Fruit fly (Drosophila melanogaster) whole organism, embryonic: ENCODE data around the gene Dr.

Experiments used
- Antp ChIP-seq: fragments of 200-800 bp; sonication (Bioruptor generic); optimal IDR thresholded peaks from 3 replicates; lab custom pipeline; 2016; ENCODE audit warnings: missing biosample characterization, missing genetic modification characterization
- Awh ChIP-seq: fragments of 200-800 bp; sonication (Bioruptor generic); IDR thresholded peaks from 2 replicates; pipeline ENCODE4, ENCODE4 v1.3.6; 2022; ENCODE audit warnings: missing biosample characterization, missing genetic modification characterization
- Bteb2 ChIP-seq: fragments of 200-800 bp; sonication (Bioruptor generic); optimal IDR thresholded peaks from 2 replicates; lab custom pipeline; 2016; ENCODE audit warnings: missing biosample characterization, missing genetic modification characterization
- CG11093 ChIP-seq: fragments of 200-800 bp; sonication (Bioruptor generic); IDR thresholded peaks from 3 replicates; pipeline ENCODE4 v1.3.6; 2022; ENCODE audit warnings: missing biosample characterization, missing genetic modification characterization
- CG11695 ChIP-seq: fragments of 200-800 bp; sonication (Bioruptor generic); IDR thresholded peaks from 3 replicates; pipeline ENCODE4 v1.3.6; 2022; ENCODE audit warnings: missing biosample characterization, missing genetic modification characterization
- CG14965 ChIP-seq: fragments of 200-800 bp; sonication (Bioruptor generic); optimal IDR thresholded peaks from 2 replicates; lab custom pipeline; 2016; ENCODE audit warnings: missing biosample characterization, missing genetic modification characterization, borderline replicate concordance
- CG15601 ChIP-seq: fragments of 200-800 bp; sonication (Bioruptor generic); optimal IDR thresholded peaks from 3 replicates; lab custom pipeline; 2019; ENCODE audit warnings: missing biosample characterization, mild to moderate bottlenecking, missing genetic modification characterization, moderate library complexity
- CG17612 ChIP-seq: fragments of 200-800 bp; sonication (Bioruptor generic); IDR thresholded peaks from 2 replicates; pipeline ENCODE4 v1.3.6; 2022; ENCODE audit warnings: missing biosample characterization, missing genetic modification characterization
- CG18011 ChIP-seq: fragments of 200-800 bp; sonication (Bioruptor generic); optimal IDR thresholded peaks from 2 replicates; lab custom pipeline; 2017; ENCODE audit warnings: missing biosample characterization, missing genetic modification characterization, mild to moderate bottlenecking, moderate library complexity, missing genotype
- CG18262 ChIP-seq: fragments of 200-800 bp; optimal IDR thresholded peaks from 3 replicates; lab custom pipeline; 2019; ENCODE audit warnings: missing biosample characterization, mild to moderate bottlenecking, missing genetic modification characterization, moderate library complexity
- CG18764 ChIP-seq: fragments of 200-800 bp; sonication (Bioruptor generic); optimal IDR thresholded peaks from 3 replicates; lab custom pipeline; 2016; ENCODE audit warnings: missing biosample characterization, missing genetic modification characterization
- CG2116 ChIP-seq: fragments of 200-800 bp; sonication (Bioruptor generic); optimal IDR thresholded peaks from 3 replicates; lab custom pipeline; 2018; ENCODE audit warnings: missing biosample characterization, mild to moderate bottlenecking, missing genetic modification characterization
- CG2678 ChIP-seq: fragments of 200-800 bp; sonication (Bioruptor generic); optimal IDR thresholded peaks from 3 replicates; lab custom pipeline; 2019; ENCODE audit warnings: missing biosample characterization, mild to moderate bottlenecking, missing genetic modification characterization, moderate library complexity
- CG2875 ChIP-seq: fragments of 200-800 bp; sonication (Bioruptor generic); optimal IDR thresholded peaks from 2 replicates; lab custom pipeline; 2017; ENCODE audit warnings: missing biosample characterization, mild to moderate bottlenecking, missing genetic modification characterization, missing genetic modification reagents
- CG42726 ChIP-seq: fragments of 200-800 bp; sonication (Bioruptor generic); IDR thresholded peaks from 2 replicates; pipeline ENCODE4 v1.3.6; 2022; ENCODE audit warnings: missing biosample characterization, missing genetic modification characterization; ENCODE audit not compliant: partially characterized antibody
- CG4404 ChIP-seq: fragments of 200-800 bp; sonication (Bioruptor generic); IDR thresholded peaks from 2 replicates; pipeline ENCODE4 v1.3.6; 2022; ENCODE audit warnings: missing biosample characterization, missing genetic modification characterization
- CG5953 ChIP-seq: fragments of 200-800 bp; sonication (Bioruptor generic); IDR thresholded peaks from 2 replicates; pipeline ENCODE4 v1.3.6; 2022; ENCODE audit warnings: missing biosample characterization, missing genetic modification characterization
- CG6654 ChIP-seq: fragments of 200-800 bp; sonication (Bioruptor generic); optimal IDR thresholded peaks from 2 replicates; lab custom pipeline; 2017; ENCODE audit warnings: missing biosample characterization, mild to moderate bottlenecking, missing genetic modification characterization
- CG8089 ChIP-seq: fragments of 200-800 bp; sonication (Bioruptor generic); optimal IDR thresholded peaks from 3 replicates; lab custom pipeline; 2016; ENCODE audit warnings: missing biosample characterization, missing genetic modification characterization
- CG9817 ChIP-seq: fragments of 200-800 bp; sonication (Bioruptor generic); optimal IDR thresholded peaks from 2 replicates; lab custom pipeline; 2018; ENCODE audit warnings: missing biosample characterization, mild to moderate bottlenecking, missing genetic modification characterization, moderate library complexity
- CrebB ChIP-seq: fragments of 200-800 bp; sonication (Bioruptor generic); optimal IDR thresholded peaks from 3 replicates; lab custom pipeline; 2018; ENCODE audit warnings: missing biosample characterization, mild to moderate bottlenecking, missing genetic modification characterization
- ERR ChIP-seq: fragments of 200-800 bp; sonication (Bioruptor generic); optimal IDR thresholded peaks from 2 replicates; lab custom pipeline; 2016; ENCODE audit warnings: missing biosample characterization, missing genetic modification characterization
- HLH54F ChIP-seq: fragments of 200-800 bp; sonication (Bioruptor generic); optimal IDR thresholded peaks from 3 replicates; lab custom pipeline; 2016; ENCODE audit warnings: missing biosample characterization, missing genetic modification characterization
- HmgZ ChIP-seq: fragments of 200-800 bp; sonication (Bioruptor generic); optimal IDR thresholded peaks from 2 replicates; lab custom pipeline; 2018; ENCODE audit warnings: missing biosample characterization, mild to moderate bottlenecking, missing genetic modification characterization
- Hmx ChIP-seq: fragments of 200-800 bp; sonication (Bioruptor generic); optimal IDR thresholded peaks from 2 replicates; lab custom pipeline; 2016; ENCODE audit warnings: missing biosample characterization, missing genetic modification characterization
- Hr3 ChIP-seq: fragments of 200-800 bp; sonication (Bioruptor generic); optimal IDR thresholded peaks from 3 replicates; lab custom pipeline; 2016; ENCODE audit warnings: missing biosample characterization, missing genetic modification characterization
- Hr39 ChIP-seq: fragments of >200 bp; optimal IDR thresholded peaks from 2 replicates; lab custom pipeline; 2017
- Hsf ChIP-seq: fragments of 200-800 bp; sonication (Bioruptor generic); optimal IDR thresholded peaks from 3 replicates; lab custom pipeline; 2016; ENCODE audit warnings: missing biosample characterization, missing genetic modification characterization
- NK7.1 ChIP-seq: fragments of 200-800 bp; sonication (Bioruptor generic); optimal IDR thresholded peaks from 3 replicates; lab custom pipeline; 2016; ENCODE audit warnings: missing biosample characterization, missing genetic modification characterization
- Scr ChIP-seq: fragments of 200-800 bp; sonication (Bioruptor generic); IDR thresholded peaks from 2 replicates; pipeline ENCODE4 v1.3.6; 2022; ENCODE audit warnings: missing biosample characterization, missing genetic modification characterization; ENCODE audit not compliant: partially characterized antibody
- Vsx1 ChIP-seq: fragments of 200-800 bp; sonication (Bioruptor generic); optimal IDR thresholded peaks from 2 replicates; lab custom pipeline; 2017; ENCODE audit warnings: missing biosample characterization, mild to moderate bottlenecking, missing genetic modification characterization, missing genetic modification reagents
- aop ChIP-seq: fragments of 200-800 bp; sonication (Bioruptor generic); IDR thresholded peaks from 2 replicates; pipeline ENCODE4 v1.3.6; 2022; ENCODE audit warnings: missing biosample characterization, missing genetic modification characterization
- ap ChIP-seq: fragments of 200-800 bp; sonication (Bioruptor generic); IDR thresholded peaks from 2 replicates; pipeline ENCODE4 v1.3.6; 2022; ENCODE audit warnings: missing biosample characterization, missing genetic modification characterization
- caup ChIP-seq: fragments of 200-800 bp; sonication (Bioruptor generic); optimal IDR thresholded peaks from 3 replicates; lab custom pipeline; 2017; ENCODE audit warnings: missing biosample characterization, mild to moderate bottlenecking, missing genetic modification characterization, moderate library complexity; ENCODE audit not compliant: severe bottlenecking
- chif ChIP-seq, 2 experiments: fragments of 200-800 bp; sonication (Bioruptor generic); optimal IDR thresholded peaks; 3 replicates each; lab custom pipeline; 2016; ENCODE audit warnings: missing biosample characterization in 2 of 2, missing genetic modification characterization in 2 of 2
- en ChIP-seq: fragments of 200-800 bp; sonication (Bioruptor generic); optimal IDR thresholded peaks from 2 replicates; lab custom pipeline; 2016; ENCODE audit warnings: missing biosample characterization, missing genetic modification characterization
- fd102C ChIP-seq: fragments of 200-800 bp; sonication (Bioruptor generic); optimal IDR thresholded peaks from 2 replicates; lab custom pipeline; 2018; ENCODE audit warnings: missing biosample characterization, mild to moderate bottlenecking, missing genetic modification characterization, moderate library complexity
- gfzf ChIP-seq: fragments of 200-800 bp; sonication (Bioruptor generic); optimal IDR thresholded peaks from 2 replicates; lab custom pipeline; 2016; ENCODE audit warnings: missing biosample characterization, mild to moderate bottlenecking, missing genetic modification characterization, moderate library complexity
- gt ChIP-seq: fragments of 200-800 bp; sonication (Bioruptor generic); IDR thresholded peaks from 2 replicates; pipeline ENCODE4 v1.3.6; 2022; ENCODE audit warnings: missing biosample characterization, missing genetic modification characterization
- h ChIP-seq: fragments of >200 bp; optimal IDR thresholded peaks from 2 replicates; lab custom pipeline; 2017
- hbn ChIP-seq: fragments of 200-800 bp; sonication (Bioruptor generic); IDR thresholded peaks from 2 replicates; pipeline ENCODE4 v1.3.6; 2022; ENCODE audit warnings: missing biosample characterization, missing genetic modification characterization; ENCODE audit not compliant: partially characterized antibody
- hth ChIP-seq: fragments of >200 bp; optimal IDR thresholded peaks from 2 replicates; lab custom pipeline; 2017; ENCODE audit warnings: inconsistent platforms
- jumu ChIP-seq: fragments of 200-800 bp; sonication (Bioruptor generic); optimal IDR thresholded peaks from 3 replicates; lab custom pipeline; 2016; ENCODE audit warnings: missing biosample characterization, missing genetic modification characterization
- mam ChIP-seq: fragments of 200-800 bp; sonication (Bioruptor generic); optimal IDR thresholded peaks from 3 replicates; lab custom pipeline; 2016; ENCODE audit warnings: missing biosample characterization, missing genetic modification characterization
- pfk ChIP-seq: fragments of 200-800 bp; sonication (Bioruptor generic); optimal IDR thresholded peaks from 2 replicates; lab custom pipeline; 2018; ENCODE audit warnings: missing biosample characterization, mild to moderate bottlenecking, missing genetic modification characterization, moderate library complexity
- seq ChIP-seq: fragments of 200-800 bp; sonication (Bioruptor generic); IDR thresholded peaks from 2 replicates; pipeline ENCODE4 v1.3.6; 2022; ENCODE audit warnings: missing biosample characterization, missing genetic modification characterization
- sr ChIP-seq: fragments of 200-800 bp; sonication (Bioruptor generic); IDR thresholded peaks from 3 replicates; pipeline ENCODE4 v1.3.6; 2022; ENCODE audit warnings: missing biosample characterization, missing genetic modification characterization
- tap ChIP-seq: fragments of 200-800 bp; optimal IDR thresholded peaks from 3 replicates; lab custom pipeline; 2019; ENCODE audit warnings: missing biosample characterization, mild to moderate bottlenecking, missing genetic modification characterization, moderate library complexity
- tna ChIP-seq: fragments of 200-800 bp; sonication (Bioruptor generic); IDR thresholded peaks from 2 replicates; pipeline ENCODE4 v1.3.6; 2022; ENCODE audit warnings: missing biosample characterization, missing genetic modification characterization; ENCODE audit not compliant: partially characterized antibody
- usp ChIP-seq: fragments of >200 bp; optimal IDR thresholded peaks from 2 replicates; lab custom pipeline; 2017; ENCODE audit warnings: missing biosample characterization, missing genetic modification characterization
- wdn ChIP-seq: fragments of 200-800 bp; sonication (Bioruptor generic); IDR thresholded peaks from 2 replicates; pipeline ENCODE4 v1.3.6; 2022; ENCODE audit warnings: missing biosample characterization, missing genetic modification characterization
- zen ChIP-seq: fragments of 200-800 bp; sonication (Bioruptor generic); optimal IDR thresholded peaks from 3 replicates; lab custom pipeline; 2018; ENCODE audit warnings: missing biosample characterization, mild to moderate bottlenecking, missing genetic modification characterization, moderate library complexity

Gene Dr

DNA sequence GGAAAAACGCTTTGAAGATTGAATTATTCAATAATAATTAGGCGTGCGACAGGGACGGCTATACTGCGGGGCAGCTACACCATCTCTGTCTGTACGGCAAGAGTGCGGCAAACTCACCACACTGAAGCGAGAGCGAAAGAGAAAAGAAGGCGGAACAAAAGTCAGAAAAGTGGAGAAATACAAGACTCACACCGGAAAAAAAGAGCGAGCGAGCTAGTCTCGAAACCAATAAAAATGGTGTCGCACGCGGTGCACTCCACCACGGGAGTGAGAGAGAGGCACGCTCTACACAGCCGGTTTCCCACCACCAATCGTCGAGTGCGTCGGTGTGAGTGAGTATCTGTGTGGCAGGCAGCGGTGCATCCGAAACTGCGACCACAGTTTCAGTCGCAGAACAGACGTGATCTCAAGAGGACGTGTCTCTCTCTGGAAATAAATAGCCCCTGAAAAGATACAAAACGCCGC, at the start of gene Dr (continued):
- no peak for TF ChIP-seq CG11093 (GFP tag; lab: Robert Waterston, UW)
- TF ChIP-seq usp (GFP tag; lab: Kevin White, UChicago) = no peak
- TF ChIP-seq CrebB (tag; lab: Kevin White, UChicago) = no peak
- TF ChIP-seq CG42726 (GFP tag; lab: Robert Waterston, UW) = no peak
- no peak for TF ChIP-seq fd102C
- TF ChIP-seq CG18011 = no peak
- TF ChIP-seq Hr3 (GFP tag; lab: Kevin White, UChicago) = no peak
- TF ChIP-seq Bteb2 (GFP tag; lab: Kevin White, UChicago) = no peak
- TF ChIP-seq zen (tag; lab: Kevin White, UChicago) = peak; percentile 46
- no peak for TF ChIP-seq ap (GFP tag; lab: Robert Waterston, UW)
- no peak for TF ChIP-seq jumu (GFP tag; lab: Kevin White, UChicago)
- peak; percentile 31 for TF ChIP-seq CG2116 (GFP tag; lab: Kevin White, UChicago)
- no peak for TF ChIP-seq CG17612 (GFP tag; lab: Robert Waterston, UW)
- TF ChIP-seq CG8089 (GFP tag; lab: Kevin White, UChicago) = no peak
- no peak for TF ChIP-seq ERR
- TF ChIP-seq CG18262 (tag; lab: Kevin White, UChicago) = peak; percentile 16
- TF ChIP-seq CG18764 = no peak
- no peak for TF ChIP-seq Antp (GFP tag; lab: Kevin White, UChicago)
- no peak for TF ChIP-seq tap (tag; lab: Kevin White, UChicago)
- no peak for TF ChIP-seq CG2875
- TF ChIP-seq gt (GFP tag; lab: Robert Waterston, UW) = no peak
- no peak for TF ChIP-seq sr (GFP tag; lab: Robert Waterston, UW)
- no peak for TF ChIP-seq h (lab: Kevin White, UChicago)
- no peak for TF ChIP-seq Hr39 (lab: Kevin White, UChicago)
- TF ChIP-seq pfk = no peak
- TF ChIP-seq NK7.1 (GFP tag; lab: Kevin White, UChicago) = no peak
- TF ChIP-seq aop (GFP tag; lab: Robert Waterston, UW) = no peak; the same call in 1 of the 2 replicates
- TF ChIP-seq CG4404 (GFP tag; lab: Robert Waterston, UW) = no peak
- TF ChIP-seq en (GFP tag; lab: Kevin White, UChicago) = no peak
- no peak for TF ChIP-seq mam (GFP tag; lab: Kevin White, UChicago)
- no peak for TF ChIP-seq CG15601
- no peak for TF ChIP-seq CG2678 (tag; lab: Kevin White, UChicago)
- no peak for TF ChIP-seq Vsx1 (GFP tag; lab: Kevin White, UChicago)
- peak; percentile 41; the same call in 1 of the 3 replicates for TF ChIP-seq CG11695 (GFP tag; lab: Robert Waterston, UW)
- no peak for TF ChIP-seq HLH54F
- peak in 1 of 2 experiments; percentile 21 for TF ChIP-seq chif (GFP tag; optimal IDR thresholded peaks at IDR 0.05; lab: Kevin White, UChicago)
- peak; percentile 44; the same call in 1 of the 2 replicates for TF ChIP-seq Scr
- no peak for TF ChIP-seq Awh (GFP tag; lab: Robert Waterston, UW)
- TF ChIP-seq Hsf (GFP tag; lab: Kevin White, UChicago) = no peak
- no peak for TF ChIP-seq wdn (GFP tag; lab: Robert Waterston, UW)
- TF ChIP-seq hth (lab: Kevin White, UChicago) = no peak
- no peak for TF ChIP-seq CG5953
- no peak for TF ChIP-seq HmgZ (tag; lab: Kevin White, UChicago)
- peak; percentile 47 for TF ChIP-seq hbn (GFP tag; lab: Robert Waterston, UW)
- peak; percentile 68 for TF ChIP-seq CG6654
- TF ChIP-seq tna (GFP tag; lab: Robert Waterston, UW) = 0 out of 2 replicates have a peak, but pooled peaks have one; percentile 25
- TF ChIP-seq gfzf = no peak
- TF ChIP-seq seq (GFP tag; lab: Robert Waterston, UW) = peak; percentile 96
- no peak for TF ChIP-seq CG14965 (GFP tag; lab: Kevin White, UChicago)
- TF ChIP-seq caup = no peak
- TF ChIP-seq CG9817 = no peak
- no peak for TF ChIP-seq Hmx (GFP tag; lab: Kevin White, UChicago)
